Worm (Caenorhabditis elegans): ENCODE data around the gene srz-9.

srz-9 gene

ce11 chrIII:1295149-1295716, 31.4 kb downstream of the srz-9 start, which contains the start of gene fbxa-35:
fbxa-35 (plus strand) TSS chrIII:1295666.
- TF ChIP-seq elt-2 (tag; optimal IDR thresholded peaks at IDR 0.05) = peak; percentile 65
- no peak for TF ChIP-seq fax-1 (tag; optimal IDR thresholded peaks at IDR 0.05)

ce11 chrIII:1297604-1298003, 33.8 kb downstream of the srz-9 start, which contains the start of gene fbxa-28:
fbxa-28 (plus strand) TSS chrIII:1297904.
- TF ChIP-seq elt-2 (tag; optimal IDR thresholded peaks at IDR 0.05) = no peak
- TF ChIP-seq ceh-9 (tag; optimal IDR thresholded peaks at IDR 0.05) = no peak
- no peak for TF ChIP-seq ceh-2 (tag; optimal IDR thresholded peaks at IDR 0.05)
- TF ChIP-seq sdc-2 (tag; optimal IDR thresholded peaks at IDR 0.05) = no peak
- no peak for TF ChIP-seq eyg-1 (tag; optimal IDR thresholded peaks at IDR 0.05)
- no peak for TF ChIP-seq ceh-48 (tag; optimal IDR thresholded peaks at IDR 0.05)
- no peak for TF ChIP-seq lin-11 (tag; optimal IDR thresholded peaks at IDR 0.05)
- no peak for TF ChIP-seq lim-6 (tag; optimal IDR thresholded peaks at IDR 0.05)
- no peak for TF ChIP-seq ahr-1 (tag; optimal IDR thresholded peaks at IDR 0.05)
- no peak for TF ChIP-seq fkh-6 (tag; optimal IDR thresholded peaks at IDR 0.05)

- TF ChIP-seq syd-9 (tag; optimal IDR thresholded peaks at IDR 0.05) = no peak
- TF ChIP-seq Y22D7AL.16 (tag; optimal IDR thresholded peaks at IDR 0.05) = no peak
- no peak for TF ChIP-seq pag-3 (tag; optimal IDR thresholded peaks at IDR 0.05; ENCODE audit: borderline replicate concordance)
- no peak for TF ChIP-seq C38D4.7 (GFP tag; optimal IDR thresholded peaks at IDR 0.05)
- TF ChIP-seq ceh-22 (tag; optimal IDR thresholded peaks at IDR 0.05) = no peak
- no peak for TF ChIP-seq nfya-1 (tag; optimal IDR thresholded peaks at IDR 0.05)
- TF ChIP-seq sdc-2 (tag; optimal IDR thresholded peaks at IDR 0.05) = no peak
- TF ChIP-seq unc-55 (GFP tag; optimal IDR thresholded peaks at IDR 0.05) = no peak
These were observed 39.6 kb downstream of the srz-9 start, which contains the start of gene fbxa-75 for ce11 chrIII:1303414-1303813. fbxa-75 (plus strand) TSS chrIII:1303714.

- TF ChIP-seq ceh-24 (tag; optimal IDR thresholded peaks at IDR 0.05) (no peak), ceh-48 (tag; optimal IDR thresholded peaks at IDR 0.05) (no peak), ceh-2 (tag; optimal IDR thresholded peaks at IDR 0.05) (no peak), unc-3 (GFP tag; conservative IDR thresholded peaks at IDR 0.05) (no peak), unc-3 (tag; optimal IDR thresholded peaks at IDR 0.05) (no peak), hlh-30 (tag; optimal IDR thresholded peaks at IDR 0.05; ENCODE audit: insufficient read depth) (no peak), madf-2 (tag; optimal IDR thresholded peaks at IDR 0.05) (no peak), hlh-13 (GFP tag; optimal IDR thresholded peaks at IDR 0.05) (no peak), pag-3 (tag; optimal IDR thresholded peaks at IDR 0.05; ENCODE audit: borderline replicate concordance) (no peak), Y22D7AL.16 (tag; optimal IDR thresholded peaks at IDR 0.05) (no peak), nhr-232 (tag; optimal IDR thresholded peaks at IDR 0.05) (no peak), K02D7.2 (tag; optimal IDR thresholded peaks at IDR 0.05) (no peak), odd-2 (tag; optimal IDR thresholded peaks at IDR 0.05) (no peak), dve-1 (tag; optimal IDR thresholded peaks at IDR 0.05) (no peak), nhr-11 (tag; optimal IDR thresholded peaks at IDR 0.05) (no peak)
These were observed 43.5 kb downstream of the srz-9 start for ce11 chrIII:1307333-1307732.

ce11 chrIII:1308209-1308608, 44.4 kb downstream of the srz-9 start, which contains the start of gene fbxa-79:
fbxa-79 (minus strand) TSS chrIII:1308294.
- peak; percentile 9 for TF ChIP-seq elt-2 (tag; optimal IDR thresholded peaks at IDR 0.05)
- TF ChIP-seq ztf-16 (tag; optimal IDR thresholded peaks at IDR 0.05) = no peak

ce11 chrIII:1308887-1309286, 45.1 kb downstream of the srz-9 start, which contains the start of gene Y82E9BL.12:
Y82E9BL.12 (plus strand) TSS chrIII:1309187.
- TF ChIP-seq hlh-13 (GFP tag; optimal IDR thresholded peaks at IDR 0.05) (no peak), K09A11.1 (tag; optimal IDR thresholded peaks at IDR 0.05; ENCODE audit: insufficient read depth) (no peak), C08G9.2 (tag; optimal IDR thresholded peaks at IDR 0.05) (no peak), unc-55 (GFP tag; optimal IDR thresholded peaks at IDR 0.05) (no peak), hlh-30 (tag; optimal IDR thresholded peaks at IDR 0.05; ENCODE audit: insufficient read depth) (no peak), ceh-6 (GFP tag; optimal IDR thresholded peaks at IDR 0.05) (no peak), unc-42 (tag; optimal IDR thresholded peaks at IDR 0.05) (no peak), ceh-48 (tag; optimal IDR thresholded peaks at IDR 0.05) (no peak), lim-6 (tag; optimal IDR thresholded peaks at IDR 0.05) (no peak), dve-1 (tag; optimal IDR thresholded peaks at IDR 0.05) (no peak), fkh-6 (tag; optimal IDR thresholded peaks at IDR 0.05) (no peak), ceh-45 (GFP tag; IDR thresholded peaks at IDR 0.05) (no peak), ceh-31 (tag; optimal IDR thresholded peaks at IDR 0.05) (no peak), mec-3 (tag; optimal IDR thresholded peaks at IDR 0.05; ENCODE audit: borderline replicate concordance) (no peak), ets-4 (tag; optimal IDR thresholded peaks at IDR 0.05) (no peak), syd-9 (tag; optimal IDR thresholded peaks at IDR 0.05) (no peak), gmeb-2 (tag; optimal IDR thresholded peaks at IDR 0.05) (no peak)

Data from whole organism, late embryonic.